Fruit fly (Drosophila melanogaster) whole organism, embryonic: ENCODE measurements around the gene p23.
A peak's percentile ranks its signal among the peaks of the same experiment; 100 is the strongest.

Source experiments
- Atf3 ChIP-seq: fragments of 200-800 bp; sonication (Bioruptor generic); optimal IDR thresholded peaks from 3 replicates; lab custom pipeline; 2016; ENCODE audit warnings: missing biosample characterization, missing genetic modification characterization
- BEAF-32 ChIP-seq: fragments of 200-800 bp; sonication (Bioruptor generic); optimal IDR thresholded peaks from 3 replicates; lab custom pipeline; 2017; ENCODE audit warnings: missing biosample characterization, missing genetic modification characterization, mild to moderate bottlenecking, moderate library complexity, missing genetic modification reagents
- CG10147 ChIP-seq: fragments of 200-800 bp; sonication (Bioruptor generic); optimal IDR thresholded peaks from 2 replicates; lab custom pipeline; 2019; ENCODE audit warnings: missing biosample characterization, mild to moderate bottlenecking, missing genetic modification characterization, moderate library complexity
- CG10209 ChIP-seq: fragments of 200-800 bp; sonication (Bioruptor generic); optimal IDR thresholded peaks from 3 replicates; lab custom pipeline; 2017; ENCODE audit warnings: missing biosample characterization, mild to moderate bottlenecking, missing genetic modification characterization, missing genetic modification reagents
- CG10431 ChIP-seq: fragments of 200-800 bp; sonication (Bioruptor generic); optimal IDR thresholded peaks from 3 replicates; lab custom pipeline; 2018; ENCODE audit warnings: missing biosample characterization, mild to moderate bottlenecking, missing genetic modification characterization
- CG11398 ChIP-seq: fragments of 200-800 bp; sonication (Bioruptor generic); optimal IDR thresholded peaks from 2 replicates; lab custom pipeline; 2016; ENCODE audit warnings: missing biosample characterization, missing genetic modification characterization
- CG11695 ChIP-seq: fragments of 200-800 bp; sonication (Bioruptor generic); IDR thresholded peaks from 3 replicates; pipeline ENCODE4 v1.3.6; 2022; ENCODE audit warnings: missing biosample characterization, missing genetic modification characterization
- CG12071 ChIP-seq: fragments of 200-800 bp; sonication (Bioruptor generic); optimal IDR thresholded peaks from 3 replicates; lab custom pipeline; 2018; ENCODE audit warnings: missing biosample characterization, mild to moderate bottlenecking, missing genetic modification characterization
- CG12236 ChIP-seq: fragments of 200-800 bp; sonication (Bioruptor generic); optimal IDR thresholded peaks from 2 replicates; lab custom pipeline; 2016; ENCODE audit warnings: missing biosample characterization, missing genetic modification characterization
- CG12299 ChIP-seq: fragments of 200-800 bp; sonication (Bioruptor generic); optimal IDR thresholded peaks from 2 replicates; lab custom pipeline; 2018; ENCODE audit warnings: missing biosample characterization, mild to moderate bottlenecking, missing genetic modification characterization
- CG1233 ChIP-seq: fragments of 200-800 bp; sonication (Bioruptor generic); optimal IDR thresholded peaks from 4 replicates; lab custom pipeline; 2018; ENCODE audit warnings: missing biosample characterization, mild to moderate bottlenecking, missing genetic modification characterization
- CG12769 ChIP-seq: fragments of 200-800 bp; sonication (Bioruptor generic); optimal IDR thresholded peaks from 2 replicates; lab custom pipeline; 2019; ENCODE audit warnings: missing biosample characterization, mild to moderate bottlenecking, missing genetic modification characterization, moderate library complexity
- CG13424 ChIP-seq: fragments of 200-800 bp; sonication (Bioruptor generic); optimal IDR thresholded peaks from 2 replicates; lab custom pipeline; 2019; ENCODE audit warnings: missing biosample characterization, mild to moderate bottlenecking, missing genetic modification characterization, moderate library complexity
- CG13894 ChIP-seq: fragments of 200-800 bp; sonication (Bioruptor generic); optimal IDR thresholded peaks from 3 replicates; lab custom pipeline; 2018; ENCODE audit warnings: missing biosample characterization, mild to moderate bottlenecking, missing genetic modification characterization, moderate library complexity
- CG14441 ChIP-seq: fragments of 200-800 bp; sonication (Bioruptor generic); IDR thresholded peaks from 2 replicates; pipeline ENCODE4 v1.3.6; 2022; ENCODE audit warnings: missing biosample characterization, missing genetic modification characterization
- CG1602 ChIP-seq: fragments of 200-800 bp; sonication (Bioruptor generic); optimal IDR thresholded peaks from 3 replicates; lab custom pipeline; 2016; ENCODE audit warnings: missing biosample characterization, missing genetic modification characterization
- CG17186 ChIP-seq: fragments of 200-800 bp; sonication (Bioruptor generic); optimal IDR thresholded peaks from 3 replicates; lab custom pipeline; 2017; ENCODE audit warnings: missing biosample characterization, missing genetic modification reagents, missing genetic modification characterization
- CG17568 ChIP-seq: fragments of 200-800 bp; sonication (Bioruptor generic); optimal IDR thresholded peaks from 2 replicates; lab custom pipeline; 2018; ENCODE audit warnings: missing biosample characterization, mild to moderate bottlenecking, missing genetic modification characterization, moderate library complexity
- CG18262 ChIP-seq: fragments of 200-800 bp; optimal IDR thresholded peaks from 3 replicates; lab custom pipeline; 2019; ENCODE audit warnings: missing biosample characterization, mild to moderate bottlenecking, missing genetic modification characterization, moderate library complexity
- CG31388 ChIP-seq: fragments of 200-800 bp; sonication (Bioruptor generic); optimal IDR thresholded peaks from 2 replicates; lab custom pipeline; 2016; ENCODE audit warnings: missing biosample characterization, missing genetic modification characterization
- CG6683 ChIP-seq: fragments of 200-800 bp; sonication (Bioruptor generic); optimal IDR thresholded peaks from 2 replicates; lab custom pipeline; 2017; ENCODE audit warnings: missing biosample characterization, mild to moderate bottlenecking, missing genetic modification characterization, missing genetic modification reagents
- CG6813 ChIP-seq: fragments of 200-800 bp; sonication (Bioruptor generic); optimal IDR thresholded peaks from 2 replicates; lab custom pipeline; 2017; ENCODE audit warnings: missing biosample characterization, missing genetic modification characterization, mild to moderate bottlenecking, moderate library complexity, missing genetic modification reagents
- CG7745 ChIP-seq: fragments of 200-800 bp; sonication (Bioruptor generic); optimal IDR thresholded peaks from 2 replicates; lab custom pipeline; 2018; ENCODE audit warnings: missing biosample characterization, mild to moderate bottlenecking, missing genetic modification characterization, moderate library complexity
- CG7786 ChIP-seq: fragments of 200-800 bp; sonication (Bioruptor generic); optimal IDR thresholded peaks from 2 replicates; lab custom pipeline; 2016; ENCODE audit warnings: missing biosample characterization, missing genetic modification characterization
- CG8281 ChIP-seq: fragments of 200-800 bp; sonication (Bioruptor generic); optimal IDR thresholded peaks from 2 replicates; lab custom pipeline; 2018; ENCODE audit warnings: missing biosample characterization, mild to moderate bottlenecking, missing genetic modification characterization, moderate library complexity
- D ChIP-seq, 2 experiments: fragments of 200-800 bp in 1 of 2; fragments of >200 bp in 1 of 2; sonication (Bioruptor generic) in 1 of 2; optimal IDR thresholded peaks; 2 replicates in 1 of 2; 3 replicates in 1 of 2; lab custom pipeline; 2017; ENCODE audit warnings: mild to moderate bottlenecking in 1 of 2, missing biosample characterization in 1 of 2, missing genetic modification characterization in 1 of 2, missing genetic modification reagents in 1 of 2
- D19A ChIP-seq: fragments of 200-800 bp; optimal IDR thresholded peaks from 3 replicates; lab custom pipeline; 2019; ENCODE audit warnings: missing biosample characterization, mild to moderate bottlenecking, missing genetic modification characterization, moderate library complexity
- Dref ChIP-seq: fragments of 200-800 bp; sonication (Bioruptor generic); IDR thresholded peaks from 2 replicates; pipeline ENCODE4 v1.3.6; 2022; ENCODE audit warnings: missing biosample characterization, missing genetic modification characterization
- Eip74EF ChIP-seq, 2 experiments: fragments of 200-800 bp in 1 of 2; fragments of >200 bp in 1 of 2; sonication (Bioruptor generic) in 1 of 2; optimal IDR thresholded peaks; 2 replicates each; lab custom pipeline; 2017 to 2019; ENCODE audit warnings: missing biosample characterization in 2 of 2, missing genetic modification characterization in 2 of 2, mild to moderate bottlenecking in 1 of 2, moderate library complexity in 1 of 2
- Gug ChIP-seq: fragments of 200-800 bp; sonication (Bioruptor generic); IDR thresholded peaks from 4 replicates; pipeline ENCODE4 v1.3.6; 2022; ENCODE audit warnings: missing biosample characterization, missing genetic modification characterization
- Hsf ChIP-seq: fragments of 200-800 bp; sonication (Bioruptor generic); optimal IDR thresholded peaks from 3 replicates; lab custom pipeline; 2016; ENCODE audit warnings: missing biosample characterization, missing genetic modification characterization
- Jarid2 ChIP-seq: fragments of 200-800 bp; sonication (Bioruptor generic); optimal IDR thresholded peaks from 3 replicates; lab custom pipeline; 2017; ENCODE audit warnings: mild to moderate bottlenecking, missing biosample characterization, missing genetic modification reagents, missing genetic modification characterization
- Lim3 ChIP-seq: fragments of 200-800 bp; sonication (Bioruptor generic); IDR thresholded peaks from 2 replicates; pipeline ENCODE4 v1.3.6; 2022; ENCODE audit warnings: missing biosample characterization, missing genetic modification characterization
- Side ChIP-seq: fragments of 200-800 bp; sonication (Bioruptor generic); optimal IDR thresholded peaks from 2 replicates; lab custom pipeline; 2016; ENCODE audit warnings: missing biosample characterization, missing genetic modification characterization
- Sox100B ChIP-seq: fragments of 200-800 bp; sonication (Bioruptor generic); optimal IDR thresholded peaks from 3 replicates; lab custom pipeline; 2018; ENCODE audit warnings: missing biosample characterization, mild to moderate bottlenecking, missing genetic modification characterization
- ash1 ChIP-seq: fragments of 200-800 bp; sonication (Bioruptor generic); optimal IDR thresholded peaks from 2 replicates; lab custom pipeline; 2018; ENCODE audit warnings: missing biosample characterization, mild to moderate bottlenecking, missing genetic modification characterization
- bcd ChIP-seq: fragments of 200-800 bp; sonication (Bioruptor generic); optimal IDR thresholded peaks from 2 replicates; lab custom pipeline; 2017; ENCODE audit warnings: missing biosample characterization, mild to moderate bottlenecking, missing genetic modification characterization
- cas ChIP-seq: fragments of 200-800 bp; sonication (Bioruptor generic); IDR thresholded peaks from 2 replicates; pipeline ENCODE4 v1.3.6; 2022; ENCODE audit warnings: missing biosample characterization, missing genetic modification characterization
- chn ChIP-seq: fragments of 200-800 bp; sonication (Bioruptor generic); optimal IDR thresholded peaks from 2 replicates; lab custom pipeline; 2016; ENCODE audit warnings: missing biosample characterization, missing genetic modification characterization
- cwo ChIP-seq: fragments of 200-800 bp; sonication (Bioruptor generic); optimal IDR thresholded peaks from 3 replicates; lab custom pipeline; 2017; ENCODE audit warnings: missing biosample characterization, missing genetic modification characterization, mild to moderate bottlenecking, moderate library complexity, missing genetic modification reagents
- dmrt11E ChIP-seq: fragments of 200-800 bp; sonication (Bioruptor generic); optimal IDR thresholded peaks from 3 replicates; lab custom pipeline; 2018; ENCODE audit warnings: missing biosample characterization, mild to moderate bottlenecking, missing genetic modification characterization, moderate library complexity
- dmrt99B ChIP-seq: fragments of 200-800 bp; sonication (Bioruptor generic); optimal IDR thresholded peaks from 2 replicates; lab custom pipeline; 2018; ENCODE audit warnings: missing biosample characterization, mild to moderate bottlenecking, missing genetic modification characterization, moderate library complexity
- ewg ChIP-seq: fragments of 200-800 bp; sonication (Bioruptor generic); optimal IDR thresholded peaks from 3 replicates; lab custom pipeline; 2017; ENCODE audit warnings: mild to moderate bottlenecking, missing biosample characterization, missing genetic modification reagents, missing genetic modification characterization
- fd64A ChIP-seq: fragments of 200-800 bp; sonication (Bioruptor generic); optimal IDR thresholded peaks from 3 replicates; lab custom pipeline; 2018; ENCODE audit warnings: missing biosample characterization, mild to moderate bottlenecking, missing genetic modification characterization
- lbe ChIP-seq: fragments of 200-800 bp; sonication (Bioruptor generic); optimal IDR thresholded peaks from 2 replicates; lab custom pipeline; 2016; ENCODE audit warnings: missing biosample characterization, mild to moderate bottlenecking, missing genetic modification characterization
- repo ChIP-seq: fragments of 200-800 bp; sonication (Bioruptor generic); optimal IDR thresholded peaks from 2 replicates; lab custom pipeline; 2016; ENCODE audit warnings: missing biosample characterization, missing genetic modification characterization
- shn ChIP-seq: fragments of 200-800 bp; sonication (Bioruptor generic); optimal IDR thresholded peaks from 3 replicates; lab custom pipeline; 2016; ENCODE audit warnings: missing biosample characterization, missing genetic modification characterization
- tap ChIP-seq: fragments of 200-800 bp; optimal IDR thresholded peaks from 3 replicates; lab custom pipeline; 2019; ENCODE audit warnings: missing biosample characterization, mild to moderate bottlenecking, missing genetic modification characterization, moderate library complexity
- usp ChIP-seq: fragments of >200 bp; optimal IDR thresholded peaks from 2 replicates; lab custom pipeline; 2017; ENCODE audit warnings: missing biosample characterization, missing genetic modification characterization

The p23 gene

dm6 chr3R:9702567-9702966, 24.8 kb downstream of the p23 start (continued):
- TF ChIP-seq CG6813 (peak; percentile 90), repo (GFP tag; lab: Kevin White, UChicago) (peak; percentile 55), Side (peak; percentile 79), CG31388 (GFP tag; lab: Kevin White, UChicago) (peak; percentile 59), lbe (GFP tag; lab: Kevin White, UChicago) (peak; percentile 58), Eip74EF (GFP tag; optimal IDR thresholded peaks at IDR 0.05; lab: Kevin White, UChicago) (peak in 1 of 2 experiments; percentile 94), CG18262 (peak; percentile 89), CG6683 (peak; percentile 74), D19A (tag; lab: Kevin White, UChicago) (peak; percentile 79), CG17568 (GFP tag; lab: Kevin White, UChicago) (peak; percentile 93), CG11695 (GFP tag; lab: Robert Waterston, UW) (no peak), ewg (GFP tag; lab: Kevin White, UChicago) (peak; percentile 80), CG1233 (peak; percentile 89), CG10431 (GFP tag; lab: Kevin White, UChicago) (peak; percentile 27), CG8281 (peak; percentile 78), Gug (GFP tag; lab: Robert Waterston, UW) (peak; percentile 77), CG11398 (peak; percentile 72), cwo (GFP tag; lab: Kevin White, UChicago) (peak; percentile 81), CG12299 (tag; lab: Kevin White, UChicago) (peak; percentile 86), usp (GFP tag; lab: Kevin White, UChicago) (no peak), Jarid2 (GFP tag; lab: Kevin White, UChicago) (peak; percentile 76), CG12236 (GFP tag; lab: Kevin White, UChicago) (peak; percentile 74), ash1 (peak; percentile 47), CG13894 (tag; lab: Kevin White, UChicago) (peak; percentile 70), CG14441 (GFP tag; lab: Robert Waterston, UW) (no peak), CG7786 (GFP tag; lab: Kevin White, UChicago) (peak; percentile 61), Sox100B (GFP tag; lab: Kevin White, UChicago) (peak; percentile 86), CG7745 (tag; lab: Kevin White, UChicago) (no peak), shn (GFP tag; lab: Kevin White, UChicago) (peak; percentile 82), bcd (GFP tag; lab: Kevin White, UChicago) (peak; percentile 88), CG17186 (GFP tag; lab: Kevin White, UChicago) (peak; percentile 70), Hsf (GFP tag; lab: Kevin White, UChicago) (peak; percentile 89), CG10147 (GFP tag; lab: Kevin White, UChicago) (peak; percentile 82), CG12071 (GFP tag; lab: Kevin White, UChicago) (peak; percentile 93), CG1602 (GFP tag; lab: Kevin White, UChicago) (peak; percentile 78), D (optimal IDR thresholded peaks at IDR 0.05; lab: Kevin White, UChicago) (no peak), D (GFP tag; optimal IDR thresholded peaks at IDR 0.05; lab: Kevin White, UChicago) (peak; percentile 85), Dref (GFP tag; lab: Robert Waterston, UW) (no peak), fd64A (GFP tag; lab: Kevin White, UChicago) (peak; percentile 82), dmrt99B (tag; lab: Kevin White, UChicago) (peak; percentile 93), CG13424 (tag; lab: Kevin White, UChicago) (peak; percentile 87), CG12769 (peak; percentile 93), cas (GFP tag; lab: Robert Waterston, UW) (no peak), Lim3 (no peak), Atf3 (GFP tag; lab: Kevin White, UChicago) (peak; percentile 59), dmrt11E (tag; lab: Kevin White, UChicago) (peak; percentile 82), chn (GFP tag; lab: Kevin White, UChicago) (peak; percentile 84), tap (tag; lab: Kevin White, UChicago) (peak; percentile 92), BEAF-32 (GFP tag; lab: Kevin White, UChicago) (no peak), CG10209 (GFP tag; lab: Kevin White, UChicago) (peak; percentile 92)
